Fruit fly (Drosophila melanogaster) whole organism, larva: ENCODE data around the gene Hel89B.

Experiments
- noc ChIP-seq: fragments of 200-800 bp; sonication (Bioruptor generic); optimal IDR thresholded peaks from 3 replicates; lab custom pipeline; 2019; ENCODE audit warnings: missing biosample characterization, mild to moderate bottlenecking, missing genetic modification characterization, moderate library complexity

Hel89B gene

DNA sequence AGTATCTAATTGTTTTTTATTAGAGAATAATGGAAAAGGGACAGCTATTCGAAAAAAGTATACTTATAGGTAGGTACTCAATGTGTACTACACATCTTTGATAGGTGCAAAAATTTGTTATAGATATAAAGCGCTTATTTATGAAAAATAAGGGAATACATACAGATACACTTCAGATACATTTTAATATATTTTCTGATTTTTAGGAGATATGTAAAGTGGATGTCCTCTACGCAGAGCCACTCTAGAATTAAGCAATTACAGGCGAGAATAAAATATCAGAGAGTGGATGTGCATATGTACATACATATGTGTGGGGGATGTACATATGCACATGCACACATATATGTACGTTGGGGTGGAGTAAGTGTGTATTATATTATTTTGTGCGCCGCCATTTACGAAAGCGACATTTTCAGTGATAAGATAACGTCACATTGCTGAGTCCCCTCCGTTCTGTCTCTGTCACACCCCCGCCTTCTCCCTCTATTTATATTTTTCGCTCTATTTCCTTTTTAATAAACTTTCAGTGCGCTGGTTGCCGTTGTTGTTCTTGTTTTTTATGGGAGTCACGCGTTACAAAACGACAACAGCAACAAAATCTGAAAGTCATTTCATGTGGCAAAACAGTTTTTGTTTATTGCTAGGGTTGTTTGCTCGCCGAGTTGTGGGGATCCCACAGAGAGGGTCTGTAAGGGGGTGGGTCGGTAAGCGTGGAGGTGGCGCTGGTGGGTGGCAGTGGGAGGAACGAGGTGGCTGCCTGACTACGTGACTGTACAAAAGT is 31.8 kb downstream of the Hel89B start:
- peak; percentile 86 for TF ChIP-seq noc (tag; lab: Kevin White, UChicago)

DNA sequence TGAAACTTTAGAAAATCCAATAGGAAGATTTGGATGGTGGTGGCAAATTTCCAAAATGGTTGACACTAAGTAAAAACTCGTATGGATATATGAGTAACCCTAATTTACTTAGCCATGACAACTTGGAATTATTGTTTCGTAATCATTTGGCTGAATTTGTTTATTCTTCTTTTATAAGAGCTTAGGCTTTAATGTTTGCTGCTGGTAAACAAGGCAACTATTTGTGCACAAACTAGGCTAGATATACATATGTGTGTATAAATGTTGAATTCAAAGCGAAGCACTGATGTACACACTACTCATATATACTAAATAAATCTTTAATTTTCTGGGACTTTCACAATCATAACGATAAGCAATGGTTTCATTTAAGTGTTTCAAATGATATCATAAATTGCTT is 32.8 kb downstream of the Hel89B start:
- no peak for TF ChIP-seq noc (tag; lab: Kevin White, UChicago)

DNA sequence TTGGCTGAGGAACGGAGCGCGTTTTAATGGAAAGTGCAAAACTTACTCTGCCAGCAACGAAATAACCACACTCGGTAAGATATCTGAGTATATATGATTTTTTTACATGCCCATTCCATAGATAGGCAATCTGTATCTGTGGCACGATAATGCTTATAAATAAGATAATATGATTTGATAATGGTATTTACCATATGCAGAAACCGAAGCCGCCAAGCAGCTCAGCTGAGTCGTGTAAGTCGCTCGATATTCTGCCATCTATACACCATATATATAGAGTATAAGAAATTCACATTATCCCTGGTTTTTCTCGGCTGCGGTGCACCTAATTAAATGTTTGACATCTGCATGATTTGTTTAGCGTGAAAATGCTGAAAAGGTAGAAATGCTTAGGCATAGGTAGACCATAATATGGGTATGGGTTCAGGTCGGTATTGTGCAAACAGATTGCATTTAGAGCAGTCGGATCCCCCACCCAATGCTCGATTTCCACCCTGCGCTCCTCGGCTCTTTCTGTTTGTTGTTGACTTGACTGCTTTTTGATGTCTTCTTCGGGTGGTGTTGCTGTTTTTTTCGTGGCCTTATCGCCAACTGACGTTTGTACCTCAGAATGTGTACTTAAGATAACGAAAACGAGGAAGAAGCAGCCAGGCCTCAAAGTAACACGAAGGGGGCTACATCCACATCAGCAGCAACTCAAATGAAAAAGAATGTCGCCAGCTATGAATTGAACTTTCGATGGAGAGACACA is 33.9 kb downstream of the Hel89B start:
- peak; percentile 2 for TF ChIP-seq noc (tag; lab: Kevin White, UChicago)

DNA sequence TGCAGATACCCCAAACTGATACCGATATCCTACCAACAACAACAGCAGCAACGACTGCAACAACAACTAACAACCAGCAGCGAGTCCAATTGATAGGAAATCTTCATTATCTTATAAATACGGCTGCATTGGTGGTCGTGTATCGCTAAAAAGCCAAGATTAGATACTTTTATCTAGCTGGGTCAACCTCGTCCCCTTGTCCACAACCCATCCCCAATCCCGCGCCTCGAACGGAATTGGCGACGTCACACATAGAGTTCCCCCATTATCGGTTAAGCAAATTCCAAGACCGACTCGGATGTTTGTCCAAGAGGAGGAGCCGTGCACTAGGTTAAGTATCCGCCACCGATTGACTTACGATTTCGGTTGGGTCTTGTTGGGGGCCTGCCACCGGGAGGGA is 35.2 kb downstream of the Hel89B start:
- no peak for TF ChIP-seq noc (tag; lab: Kevin White, UChicago)

DNA sequence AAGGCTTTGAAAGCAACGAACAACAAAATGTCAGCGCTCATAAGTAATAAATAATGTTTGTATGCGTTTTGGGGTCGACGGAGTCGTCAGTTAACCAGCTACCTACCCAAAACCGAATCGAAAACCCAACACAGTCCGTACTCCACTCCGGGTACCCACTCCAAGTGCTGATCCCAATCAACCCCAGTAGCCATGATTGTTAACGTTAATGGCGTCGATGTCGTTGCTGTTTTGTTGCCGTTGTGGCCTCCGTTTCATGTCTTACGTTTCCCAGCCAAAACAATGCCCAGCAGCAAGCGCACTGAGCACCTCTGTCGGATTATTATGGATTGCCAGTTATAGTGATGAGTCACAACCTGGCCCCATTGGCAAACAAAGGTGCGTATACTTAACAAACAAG is 35.9 kb downstream of the Hel89B start, which contains the start of gene GATAe:
Gene GATAe, plus strand, starts transcription at position 76 of the 400 bp plus-strand sequence.
- no peak for TF ChIP-seq noc (tag; lab: Kevin White, UChicago)

DNA sequence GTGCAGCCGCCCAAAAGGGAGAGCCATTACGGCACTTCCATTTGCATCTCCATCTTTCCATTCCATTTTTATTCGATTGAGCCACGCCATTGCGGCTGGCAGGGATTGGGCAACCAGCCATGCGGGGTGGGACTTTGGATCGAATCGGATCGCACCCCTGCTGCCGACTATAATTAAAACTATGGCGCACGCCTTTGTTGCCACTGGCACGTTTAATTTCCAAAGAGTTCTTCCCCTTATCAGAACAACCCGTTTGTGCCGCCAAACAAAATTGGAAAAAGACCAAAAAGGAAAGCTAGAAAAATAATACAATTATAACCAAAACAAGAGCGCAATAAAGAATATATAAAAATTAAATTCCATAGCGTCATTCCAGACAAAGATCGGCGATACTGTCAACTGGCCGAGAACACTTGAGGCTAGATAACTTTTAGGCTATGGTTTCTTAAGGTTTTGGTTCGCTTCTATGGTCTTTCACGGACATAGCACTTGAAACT is 37.0 kb downstream of the Hel89B start:
- no peak for TF ChIP-seq noc (tag; lab: Kevin White, UChicago)

DNA sequence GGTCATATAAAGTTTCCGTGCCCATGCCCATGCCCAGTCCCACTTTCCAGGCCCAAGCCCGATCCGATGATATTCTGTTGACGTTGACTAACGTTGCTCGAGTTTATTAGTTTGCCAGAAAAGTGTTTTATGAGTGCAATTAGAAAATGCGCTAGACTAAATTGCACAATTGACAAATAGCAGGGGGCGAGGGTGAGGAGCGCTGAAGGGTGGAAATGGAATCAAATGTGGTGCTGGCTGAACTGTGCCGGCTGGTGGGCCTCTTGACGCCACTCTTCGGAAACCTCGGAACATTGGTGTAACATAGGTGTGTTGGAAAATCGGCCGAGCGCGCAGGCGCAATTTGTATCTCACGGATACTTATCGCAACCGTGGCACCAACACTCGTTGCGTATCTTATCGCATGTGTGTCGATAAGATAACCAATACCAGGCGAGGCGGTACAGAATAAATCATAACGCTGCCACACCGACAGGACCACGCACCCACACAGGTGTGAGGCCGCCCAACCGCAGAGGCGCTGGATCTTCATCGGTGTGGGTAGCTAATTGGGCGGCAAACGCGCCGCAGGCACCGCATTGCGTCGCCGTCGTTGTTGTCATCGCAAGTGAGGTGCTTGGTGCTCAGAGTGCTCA is 38.7 kb downstream of the Hel89B start:
- peak; percentile 54 for TF ChIP-seq noc (tag; lab: Kevin White, UChicago)

DNA sequence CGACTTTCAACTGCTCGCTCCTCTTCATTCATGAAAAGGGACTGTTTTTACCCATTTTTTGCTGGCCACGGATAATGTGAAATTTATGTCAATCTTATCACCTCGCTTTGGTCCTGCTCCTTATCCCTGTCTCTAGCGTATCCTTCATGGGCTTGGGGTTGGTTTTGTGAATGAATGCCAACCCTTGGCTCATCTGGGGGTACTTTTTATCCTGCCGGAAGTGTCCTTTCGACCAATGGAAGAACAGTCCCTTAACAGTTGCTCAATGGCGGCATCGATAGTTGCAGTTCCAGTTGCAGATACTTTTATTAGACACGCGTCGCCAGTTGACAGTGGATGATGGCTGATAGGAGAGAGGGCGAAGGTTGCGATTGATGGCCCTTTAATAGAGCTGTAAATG is 40.5 kb downstream of the Hel89B start:
- no peak for TF ChIP-seq noc (tag; lab: Kevin White, UChicago)

DNA sequence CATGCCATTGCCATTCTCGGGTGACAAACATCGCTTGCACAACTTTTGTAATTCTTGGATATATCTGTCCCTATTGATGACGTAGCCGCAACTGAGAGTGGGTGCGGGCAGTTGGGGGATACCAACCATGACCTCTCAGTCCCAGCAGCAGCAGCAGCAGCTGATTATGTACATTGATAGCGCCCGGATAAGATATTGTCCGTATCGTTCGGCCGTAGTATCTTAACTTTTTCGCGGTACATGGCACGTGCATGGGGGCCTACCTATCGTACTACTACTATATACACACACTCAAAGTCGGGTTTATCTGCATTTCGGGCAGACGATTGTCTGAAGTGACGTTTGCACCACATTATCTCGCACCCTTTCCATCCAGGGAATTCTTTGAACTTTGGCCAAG is 41.5 kb downstream of the Hel89B start:
- no peak for TF ChIP-seq noc (tag; lab: Kevin White, UChicago)

DNA sequence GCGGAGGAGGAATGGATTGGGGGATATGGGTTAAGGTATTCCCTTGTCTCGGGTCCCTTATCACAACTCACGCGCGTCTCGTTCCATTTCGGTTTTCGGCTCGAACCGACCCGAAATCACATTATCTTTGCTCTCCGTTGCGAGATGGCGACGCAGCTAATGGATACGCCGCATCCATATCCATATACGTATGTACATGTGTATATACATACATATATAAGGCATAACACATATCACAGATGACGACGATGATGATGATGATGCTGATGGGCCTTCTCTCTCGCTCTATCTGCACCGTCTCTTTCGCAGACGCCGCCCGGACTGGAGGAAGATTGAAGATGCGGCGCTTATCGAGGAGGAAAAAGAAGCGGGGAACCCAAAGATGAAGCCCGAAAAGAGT is 48.9 kb downstream of the Hel89B start:
- TF ChIP-seq noc (tag; lab: Kevin White, UChicago), result no peak

DNA sequence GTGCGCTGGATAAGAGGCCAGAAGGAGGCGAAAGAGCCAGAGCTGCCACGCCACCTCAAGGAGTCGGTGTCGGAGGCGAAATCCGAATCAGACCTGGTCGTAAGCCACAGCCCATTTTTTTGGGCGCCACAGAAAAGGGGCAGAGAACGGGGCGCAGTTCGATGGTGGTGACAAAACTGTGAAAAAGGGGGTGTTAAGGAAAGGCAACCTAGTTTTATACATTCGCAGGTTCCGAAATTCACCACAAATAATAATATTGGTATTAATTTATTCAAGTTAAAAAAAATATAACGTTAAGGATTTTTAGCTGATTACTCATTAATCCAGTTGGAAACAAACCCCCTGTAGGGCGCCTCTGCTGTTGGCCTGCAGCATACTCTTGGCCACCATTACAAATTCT is 50.5 kb downstream of the Hel89B start:
- no peak for TF ChIP-seq noc (tag; lab: Kevin White, UChicago)

DNA sequence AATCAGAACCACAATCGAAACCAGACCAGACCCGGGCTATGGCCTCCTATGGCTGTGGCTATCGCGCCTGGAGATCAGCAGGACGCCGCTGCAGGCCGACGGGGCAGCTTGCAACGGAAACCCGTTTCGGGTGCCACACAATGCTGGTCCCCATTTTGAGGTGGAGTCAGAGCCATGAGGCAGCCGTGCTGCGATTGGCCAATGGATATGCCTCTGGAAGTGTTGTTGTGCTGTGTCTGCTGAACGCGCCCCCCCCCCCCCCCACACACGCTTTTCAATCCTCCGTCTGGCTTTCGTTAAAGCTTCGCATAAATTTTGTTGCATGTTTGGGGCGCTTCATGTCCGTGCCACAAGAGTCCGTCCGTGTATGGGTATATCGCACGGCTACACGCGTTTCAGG is 51.0 kb downstream of the Hel89B start:
- no peak for TF ChIP-seq noc (tag; lab: Kevin White, UChicago)

DNA sequence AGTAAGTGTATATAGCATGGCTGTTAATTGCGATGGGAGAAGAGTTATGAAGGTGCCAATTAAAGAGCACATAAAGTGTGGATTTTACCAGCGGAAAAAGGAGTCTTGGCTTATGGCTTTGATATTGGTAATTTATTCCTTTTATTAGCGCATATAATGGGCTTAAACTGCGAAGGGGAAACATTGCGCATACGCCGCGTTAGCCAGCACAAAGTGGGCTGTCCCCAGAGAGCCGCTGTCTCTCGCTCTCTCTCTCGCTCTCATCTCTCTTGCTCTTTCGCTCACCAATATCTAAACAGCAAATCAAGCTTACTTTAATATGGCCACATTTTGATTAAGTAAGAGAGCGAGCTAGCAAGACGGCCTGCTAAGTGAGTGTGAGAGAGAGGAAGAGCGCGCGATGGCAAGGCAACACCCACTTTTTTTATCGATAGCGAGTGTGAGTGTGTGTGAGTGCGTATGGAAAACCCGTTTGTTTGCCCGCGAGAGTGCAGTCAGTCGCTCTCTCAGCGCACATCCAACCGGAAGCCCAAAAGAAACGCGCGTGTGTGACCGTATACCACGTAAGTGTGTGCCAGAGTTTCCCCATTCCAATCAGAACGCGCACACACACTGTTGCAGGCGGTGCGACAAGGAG is 52.6 kb downstream of the Hel89B start, which contains the start of gene pnr:
Gene pnr, plus strand, starts transcription at position 493 of the 637 bp plus-strand sequence.
- no peak for TF ChIP-seq noc (tag; lab: Kevin White, UChicago)

DNA sequence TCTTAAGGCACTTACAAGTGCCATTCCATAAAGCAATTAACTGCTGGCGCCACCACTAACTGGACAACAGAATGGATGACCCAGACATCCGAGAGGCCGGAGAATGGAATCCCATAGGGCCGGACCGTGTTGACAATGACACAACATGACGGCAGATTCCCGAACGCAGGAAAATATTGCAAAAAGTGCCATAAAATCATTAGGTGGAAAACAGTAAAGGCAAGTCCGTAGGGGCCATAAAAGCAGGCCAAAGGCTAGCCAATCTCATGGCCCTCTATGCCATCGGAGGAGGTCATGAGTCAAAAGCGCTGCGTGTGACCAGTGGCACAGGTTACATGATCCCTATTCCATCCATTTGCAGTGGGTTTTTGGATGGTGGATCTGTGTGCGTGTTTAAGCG is 55.6 kb downstream of the Hel89B start:
- no peak for TF ChIP-seq noc (tag; lab: Kevin White, UChicago)

DNA sequence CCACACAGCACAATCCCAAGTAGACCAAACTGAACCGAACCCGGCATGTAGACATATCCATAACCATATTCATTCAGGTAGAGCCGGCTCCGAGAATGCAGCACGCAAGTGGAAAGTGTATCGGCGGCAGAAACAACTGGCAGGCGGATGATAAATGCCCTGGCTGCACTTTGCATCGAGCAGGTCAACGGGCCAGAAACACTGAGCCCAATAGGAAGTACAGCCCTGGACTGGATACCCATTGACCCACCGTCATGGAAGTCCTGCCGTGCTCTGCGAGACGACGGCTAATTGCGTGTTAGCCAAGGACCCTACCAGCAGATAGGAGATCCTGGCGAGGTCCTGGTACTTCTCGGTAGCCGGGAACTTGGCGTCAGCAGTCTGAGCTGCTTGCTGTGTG is 56.5 kb downstream of the Hel89B start:
- no peak for TF ChIP-seq noc (tag; lab: Kevin White, UChicago)

DNA sequence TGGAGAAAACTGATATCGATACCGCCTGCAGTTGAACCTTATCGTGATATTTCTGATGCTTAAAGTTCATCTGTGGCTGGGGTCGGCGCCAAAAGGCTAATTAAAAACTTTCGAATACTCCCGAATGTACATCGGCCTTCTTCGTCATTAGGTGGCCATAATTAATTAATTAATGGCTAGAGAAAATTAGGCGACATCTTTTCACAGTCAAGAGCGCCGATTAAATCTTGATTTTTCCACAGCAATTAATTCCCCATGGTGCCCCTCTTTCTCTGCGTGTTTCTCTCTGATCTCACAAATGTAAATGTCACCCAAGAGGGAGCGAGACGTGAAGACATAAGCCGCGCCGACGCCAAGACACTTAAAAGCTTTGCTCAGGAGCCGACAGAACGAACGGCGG is 57.3 kb downstream of the Hel89B start:
- no peak for TF ChIP-seq noc (tag; lab: Kevin White, UChicago)
